Fruit fly (Drosophila melanogaster) whole organism, embryonic: ENCODE results near the gene H2.0.

ENCODE experiments used
- Aef1 ChIP-seq: fragments of 200-800 bp; sonication (Bioruptor generic); IDR thresholded peaks from 3 replicates; pipeline ENCODE4 v1.3.6; 2022; ENCODE audit warnings: missing biosample characterization, missing genetic modification characterization
- Atf-2 ChIP-seq: fragments of 200-800 bp; sonication (Bioruptor generic); optimal IDR thresholded peaks from 2 replicates; lab custom pipeline; 2016; ENCODE audit warnings: missing biosample characterization, missing genetic modification characterization
- C15 ChIP-seq: fragments of 200-800 bp; sonication (Bioruptor generic); IDR thresholded peaks from 3 replicates; pipeline ENCODE4 v1.3.6; 2022; ENCODE audit warnings: missing biosample characterization, missing genetic modification characterization
- CG10462 ChIP-seq: fragments of 200-800 bp; sonication (Bioruptor generic); optimal IDR thresholded peaks from 2 replicates; lab custom pipeline; 2016; ENCODE audit warnings: missing biosample characterization, missing genetic modification characterization
- CG11085 ChIP-seq: fragments of 200-800 bp; sonication (Bioruptor generic); IDR thresholded peaks from 2 replicates; pipeline ENCODE4 v1.3.6; 2022; ENCODE audit warnings: missing biosample characterization, missing genetic modification characterization
- CG12104 ChIP-seq: fragments of 200-800 bp; sonication (Bioruptor generic); optimal IDR thresholded peaks from 3 replicates; lab custom pipeline; 2016; ENCODE audit warnings: missing biosample characterization, missing genetic modification characterization
- CG13287 ChIP-seq: fragments of 200-800 bp; sonication (Bioruptor generic); IDR thresholded peaks from 2 replicates; pipeline ENCODE4 v1.3.6; 2022; ENCODE audit warnings: missing biosample characterization, missing genetic modification characterization; ENCODE audit not compliant: partially characterized antibody
- CG1603 ChIP-seq: fragments of 200-800 bp; sonication (Bioruptor generic); optimal IDR thresholded peaks from 2 replicates; lab custom pipeline; 2019; ENCODE audit warnings: missing biosample characterization, mild to moderate bottlenecking, missing genetic modification characterization, moderate library complexity
- CG1647 ChIP-seq: fragments of 200-800 bp; sonication (Bioruptor generic); optimal IDR thresholded peaks from 3 replicates; lab custom pipeline; 2016; ENCODE audit warnings: missing biosample characterization, missing genetic modification characterization
- CG17361 ChIP-seq: fragments of 200-800 bp; sonication (Bioruptor generic); IDR thresholded peaks from 3 replicates; pipeline ENCODE4 v1.3.6; 2022; ENCODE audit warnings: missing biosample characterization, missing genetic modification characterization
- CG17568 ChIP-seq: fragments of 200-800 bp; sonication (Bioruptor generic); optimal IDR thresholded peaks from 2 replicates; lab custom pipeline; 2018; ENCODE audit warnings: missing biosample characterization, mild to moderate bottlenecking, missing genetic modification characterization, moderate library complexity
- CG3163 ChIP-seq: fragments of 200-800 bp; sonication (Bioruptor generic); optimal IDR thresholded peaks from 3 replicates; lab custom pipeline; 2016; ENCODE audit warnings: missing biosample characterization, missing genetic modification characterization
- CG6791 ChIP-seq: fragments of 200-800 bp; sonication (Bioruptor generic); IDR thresholded peaks from 3 replicates; pipeline ENCODE4 v1.3.6; 2022; ENCODE audit warnings: missing biosample characterization, missing genetic modification characterization; ENCODE audit not compliant: partially characterized antibody
- CG7963 ChIP-seq: fragments of 200-800 bp; sonication (Bioruptor generic); IDR thresholded peaks from 3 replicates; pipeline ENCODE4 v1.3.6; 2022; ENCODE audit warnings: missing biosample characterization, missing genetic modification characterization; ENCODE audit not compliant: partially characterized antibody
- CG8290 ChIP-seq, 3 experiments: fragments of 200-800 bp; sonication (Bioruptor generic); optimal IDR thresholded peaks; 2 replicates each; lab custom pipeline; 2016 to 2019; ENCODE audit warnings: missing biosample characterization in 3 of 3, missing genetic modification characterization in 3 of 3, mild to moderate bottlenecking in 2 of 3, moderate library complexity in 1 of 3
- CG8359 ChIP-seq: fragments of 200-800 bp; sonication (Bioruptor generic); optimal IDR thresholded peaks from 2 replicates; lab custom pipeline; 2017; ENCODE audit warnings: missing biosample characterization, mild to moderate bottlenecking, missing genetic modification characterization, borderline replicate concordance
- CG9876 ChIP-seq: fragments of 200-800 bp; sonication (Bioruptor generic); optimal IDR thresholded peaks from 2 replicates; lab custom pipeline; 2016; ENCODE audit warnings: missing biosample characterization, missing genetic modification characterization
- Camta ChIP-seq: fragments of 200-800 bp; sonication (Bioruptor generic); optimal IDR thresholded peaks from 2 replicates; lab custom pipeline; 2016; ENCODE audit warnings: missing biosample characterization, missing genetic modification characterization
- Chrac-16 ChIP-seq: fragments of 200-800 bp; sonication (Bioruptor generic); optimal IDR thresholded peaks from 3 replicates; lab custom pipeline; 2016; ENCODE audit warnings: missing biosample characterization, missing genetic modification characterization
- CkIIα-i1 ChIP-seq: fragments of 200-800 bp; sonication (Bioruptor generic); IDR thresholded peaks from 2 replicates; pipeline ENCODE4 v1.3.6; 2022; ENCODE audit warnings: missing biosample characterization, missing genetic modification characterization
- Doc3 ChIP-seq: fragments of 200-800 bp; sonication (Bioruptor generic); IDR thresholded peaks from 3 replicates; pipeline ENCODE4 v1.3.6; 2022; ENCODE audit warnings: missing biosample characterization, missing genetic modification characterization; ENCODE audit not compliant: partially characterized antibody
- Fer2 ChIP-seq: fragments of 200-800 bp; sonication (Bioruptor generic); optimal IDR thresholded peaks from 2 replicates; lab custom pipeline; 2018; ENCODE audit warnings: missing biosample characterization, mild to moderate bottlenecking, missing genetic modification characterization, moderate library complexity
- Fer3 ChIP-seq: fragments of 200-800 bp; sonication (Bioruptor generic); optimal IDR thresholded peaks from 2 replicates; lab custom pipeline; 2018; ENCODE audit warnings: missing biosample characterization, mild to moderate bottlenecking, missing genetic modification characterization, moderate library complexity
- HmgZ ChIP-seq: fragments of 200-800 bp; sonication (Bioruptor generic); optimal IDR thresholded peaks from 2 replicates; lab custom pipeline; 2018; ENCODE audit warnings: missing biosample characterization, mild to moderate bottlenecking, missing genetic modification characterization
- Lpt ChIP-seq: fragments of >200 bp; optimal IDR thresholded peaks from 2 replicates; lab custom pipeline; 2018; ENCODE audit warnings: missing biosample characterization, missing genetic modification characterization
- MBD-R2 ChIP-seq: fragments of 200-800 bp; sonication (Bioruptor generic); IDR thresholded peaks from 2 replicates; pipeline ENCODE4 v1.3.6; 2022; ENCODE audit warnings: missing biosample characterization, missing genetic modification characterization
- MESR4 ChIP-seq: fragments of 200-800 bp; sonication (Bioruptor generic); optimal IDR thresholded peaks from 2 replicates; lab custom pipeline; 2018; ENCODE audit warnings: missing biosample characterization, mild to moderate bottlenecking, missing genetic modification characterization, moderate library complexity
- Mes4 ChIP-seq: fragments of 200-800 bp; sonication (Bioruptor generic); optimal IDR thresholded peaks from 2 replicates; lab custom pipeline; 2016; ENCODE audit warnings: missing biosample characterization, missing genetic modification characterization
- Myb ChIP-seq: fragments of 200-800 bp; sonication (Bioruptor generic); optimal IDR thresholded peaks from 2 replicates; lab custom pipeline; 2016; ENCODE audit warnings: missing biosample characterization, missing genetic modification characterization
- Nf-YB ChIP-seq: fragments of 200-800 bp; sonication (Bioruptor generic); optimal IDR thresholded peaks from 3 replicates; lab custom pipeline; 2019; ENCODE audit warnings: missing biosample characterization, mild to moderate bottlenecking, missing genetic modification characterization, moderate library complexity
- Opbp ChIP-seq: fragments of 200-800 bp; sonication (Bioruptor generic); IDR thresholded peaks from 3 replicates; pipeline ENCODE4 v1.3.6; 2022; ENCODE audit warnings: missing biosample characterization, missing genetic modification characterization; ENCODE audit not compliant: partially characterized antibody
- Six4 ChIP-seq: fragments of 200-800 bp; sonication (Bioruptor generic); optimal IDR thresholded peaks from 2 replicates; lab custom pipeline; 2016; ENCODE audit warnings: missing biosample characterization, missing genetic modification characterization
- Sox100B ChIP-seq: fragments of 200-800 bp; sonication (Bioruptor generic); optimal IDR thresholded peaks from 3 replicates; lab custom pipeline; 2018; ENCODE audit warnings: missing biosample characterization, mild to moderate bottlenecking, missing genetic modification characterization
- Sry-δ ChIP-seq: fragments of 200-800 bp; sonication (Bioruptor generic); optimal IDR thresholded peaks from 2 replicates; lab custom pipeline; 2016; ENCODE audit warnings: missing biosample characterization, missing genetic modification characterization
- Xrp1 ChIP-seq: fragments of 200-800 bp; sonication (Bioruptor generic); IDR thresholded peaks from 2 replicates; pipeline ENCODE4 v1.3.6; 2022; ENCODE audit warnings: missing biosample characterization, missing genetic modification characterization
- ash1 ChIP-seq: fragments of 200-800 bp; sonication (Bioruptor generic); optimal IDR thresholded peaks from 2 replicates; lab custom pipeline; 2018; ENCODE audit warnings: missing biosample characterization, mild to moderate bottlenecking, missing genetic modification characterization
- br ChIP-seq: fragments of >200 bp; optimal IDR thresholded peaks from 2 replicates; lab custom pipeline; 2017
- bsh ChIP-seq, 2 experiments: fragments of 200-800 bp; sonication (Bioruptor generic); optimal IDR thresholded peaks; 2 replicates each; lab custom pipeline; 2017 to 2018; ENCODE audit warnings: mild to moderate bottlenecking in 2 of 2, missing biosample characterization in 2 of 2, missing genetic modification characterization in 2 of 2, moderate library complexity in 1 of 2
- dysf ChIP-seq: fragments of 200-800 bp; sonication (Bioruptor generic); IDR thresholded peaks from 3 replicates; pipeline ENCODE4 v1.3.6; 2022; ENCODE audit warnings: missing biosample characterization, missing genetic modification characterization
- ewg ChIP-seq: fragments of 200-800 bp; sonication (Bioruptor generic); optimal IDR thresholded peaks from 3 replicates; lab custom pipeline; 2017; ENCODE audit warnings: mild to moderate bottlenecking, missing biosample characterization, missing genetic modification reagents, missing genetic modification characterization
- fd96Cb ChIP-seq: fragments of 200-800 bp; sonication (Bioruptor generic); optimal IDR thresholded peaks from 2 replicates; lab custom pipeline; 2018; ENCODE audit warnings: missing biosample characterization, mild to moderate bottlenecking, missing genetic modification characterization, moderate library complexity
- her ChIP-seq: fragments of 200-800 bp; sonication (Bioruptor generic); optimal IDR thresholded peaks from 2 replicates; lab custom pipeline; 2016; ENCODE audit warnings: missing biosample characterization, missing genetic modification characterization
- lov ChIP-seq, 2 experiments: fragments of 200-800 bp in 1 of 2; fragments of >200 bp in 1 of 2; sonication (Bioruptor generic) in 1 of 2; IDR thresholded peaks in 1 of 2; optimal IDR thresholded peaks in 1 of 2; 2 replicates in 1 of 2; 3 replicates in 1 of 2; pipeline versions ENCODE4 v1.3.6 to Lab custom; 2017 to 2022; ENCODE audit warnings: missing biosample characterization in 1 of 2, missing genetic modification characterization in 1 of 2
- luna ChIP-seq: fragments of 200-800 bp; sonication (Bioruptor generic); optimal IDR thresholded peaks from 2 replicates; lab custom pipeline; 2016; ENCODE audit warnings: missing biosample characterization, missing genetic modification characterization
- peb ChIP-seq: fragments of 200-800 bp; sonication (Bioruptor generic); IDR thresholded peaks from 2 replicates; pipeline ENCODE4 v1.3.6; 2022; ENCODE audit warnings: missing biosample characterization, missing genetic modification characterization
- scrt ChIP-seq: fragments of 200-800 bp; sonication (Bioruptor generic); optimal IDR thresholded peaks from 2 replicates; lab custom pipeline; 2018; ENCODE audit warnings: missing biosample characterization, mild to moderate bottlenecking, missing genetic modification characterization, moderate library complexity
- vnd ChIP-seq: fragments of 200-800 bp; sonication (Bioruptor generic); IDR thresholded peaks from 3 replicates; pipeline ENCODE4 v1.3.6; 2022; ENCODE audit warnings: missing biosample characterization, missing genetic modification characterization; ENCODE audit not compliant: partially characterized antibody
- wek ChIP-seq: fragments of 200-800 bp; sonication (Bioruptor generic); optimal IDR thresholded peaks from 3 replicates; lab custom pipeline; 2018; ENCODE audit warnings: missing biosample characterization, mild to moderate bottlenecking, missing genetic modification characterization, moderate library complexity

The H2.0 gene

DNA sequence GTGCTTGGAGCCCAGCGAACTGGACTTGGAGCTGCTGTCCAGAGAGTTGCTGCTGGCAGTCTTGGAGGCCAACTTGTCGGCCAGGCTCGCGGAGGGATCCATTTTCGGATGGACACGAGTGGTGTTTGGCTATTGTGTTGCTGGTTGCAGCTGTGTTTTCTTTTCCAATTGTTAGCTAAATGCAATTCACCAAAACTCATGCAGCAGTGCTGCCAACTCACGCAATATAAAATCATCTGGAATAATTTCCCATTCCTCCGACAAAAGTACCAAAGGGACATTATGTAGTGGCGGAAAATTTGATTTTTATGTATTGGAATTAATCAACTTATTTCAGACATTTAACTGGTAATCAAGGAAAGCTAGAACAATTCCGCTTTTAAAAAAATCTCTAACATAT is 17.5 kb upstream of the H2.0 start, which contains the start of gene mtm (continued):
- TF ChIP-seq CG1647 (GFP tag; lab: Kevin White, UChicago) (no peak), Opbp (GFP tag; lab: Robert Waterston, UW) (0 out of 3 replicates have a peak, but pooled peaks have one; percentile 30), fd96Cb (tag; lab: Kevin White, UChicago) (no peak), ash1 (no peak), CG17568 (no peak), Myb (GFP tag; lab: Kevin White, UChicago) (no peak), dysf (GFP tag; lab: Robert Waterston, UW) (no peak), Xrp1 (GFP tag; lab: Robert Waterston, UW) (no peak), MESR4 (GFP tag; lab: Kevin White, UChicago) (peak; percentile 74), br (lab: Kevin White, UChicago) (no peak), CG1603 (tag; lab: Kevin White, UChicago) (peak; percentile 53), Lpt (no peak), HmgZ (no peak), Chrac-16 (GFP tag; lab: Kevin White, UChicago) (no peak), CG7963 (GFP tag; lab: Robert Waterston, UW) (no peak), CG10462 (GFP tag; lab: Kevin White, UChicago) (no peak), CG6791 (no peak)

dm6 chr2L:6035155-6035554 is 16.0 kb upstream of the H2.0 start:
- TF ChIP-seq lov (optimal IDR thresholded peaks at IDR 0.05; lab: Kevin White, UChicago) (no peak), lov (GFP tag; IDR thresholded peaks at IDR 0.05; lab: Robert Waterston, UW) (no peak), Aef1 (no peak), CG8359 (GFP tag; lab: Kevin White, UChicago) (no peak), CG3163 (no peak), Nf-YB (GFP tag; lab: Kevin White, UChicago) (no peak), CG9876 (GFP tag; lab: Kevin White, UChicago) (no peak), Sox100B (GFP tag; lab: Kevin White, UChicago) (no peak), CG12104 (GFP tag; lab: Kevin White, UChicago) (no peak), CkIIα-i1 (no peak), Six4 (GFP tag; lab: Kevin White, UChicago) (no peak), C15 (no peak), peb (GFP tag; lab: Robert Waterston, UW) (no peak), Doc3 (GFP tag; lab: Robert Waterston, UW) (no peak), CG17361 (GFP tag; lab: Robert Waterston, UW) (no peak), Fer2 (tag; lab: Kevin White, UChicago) (no peak), CG8290 (GFP tag; optimal IDR thresholded peaks at IDR 0.05; lab: Kevin White, UChicago) (no peak), CG8290 (tag; optimal IDR thresholded peaks at IDR 0.05; lab: Kevin White, UChicago) (no peak), her (no peak), wek (GFP tag; lab: Kevin White, UChicago) (no peak)

DNA sequence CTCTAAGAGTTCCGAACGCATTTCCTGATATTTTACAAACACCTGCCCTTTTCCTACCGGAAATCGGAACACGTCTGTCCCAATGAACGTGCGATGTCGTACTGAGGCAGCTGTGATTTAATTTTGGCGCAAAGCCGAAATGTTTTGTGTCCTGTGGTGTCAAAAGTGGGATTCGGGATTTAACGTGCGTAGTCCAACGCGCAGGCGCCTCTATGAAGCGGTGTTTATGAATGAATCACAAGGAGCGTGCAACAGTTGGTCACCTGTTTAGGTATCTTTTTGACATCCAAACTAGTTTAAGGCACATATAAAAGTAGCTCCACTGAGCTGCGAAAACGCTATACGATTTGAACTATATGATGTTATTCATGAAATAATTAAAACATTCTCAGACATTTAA is 15.1 kb upstream of the H2.0 start, which contains the start of gene CG9109:
Gene CG9109 (minus strand): TSS at position 80 of the 400 bp plus-strand sequence.
- TF ChIP-seq luna (GFP tag; lab: Kevin White, UChicago) (no peak), ewg (peak; percentile 55), CG13287 (GFP tag; lab: Robert Waterston, UW) (no peak), Fer3 (tag; lab: Kevin White, UChicago) (no peak), bsh (GFP tag; optimal IDR thresholded peaks at IDR 0.05; lab: Kevin White, UChicago) (no peak), Mes4 (GFP tag; lab: Kevin White, UChicago) (no peak), vnd (no peak), scrt (GFP tag; lab: Kevin White, UChicago) (peak; percentile 77), CG11085 (GFP tag; lab: Robert Waterston, UW) (no peak), Camta (no peak), Atf-2 (GFP tag; lab: Kevin White, UChicago) (no peak), MBD-R2 (no peak), Sry-δ (no peak)
